Fruit fly (Drosophila melanogaster) whole organism, adult: ENCODE results near the gene CG13639.

ENCODE experiments used
- CG11617 ChIP-seq: fragments of 200-800 bp; sonication (Bioruptor generic); optimal IDR thresholded peaks from 2 replicates; lab custom pipeline; 2017; ENCODE audit warnings: mild to moderate bottlenecking, missing biosample characterization, missing genetic modification reagents, missing genetic modification characterization
- CG12768 ChIP-seq: fragments of 200-800 bp; sonication (Bioruptor generic); optimal IDR thresholded peaks from 2 replicates; lab custom pipeline; 2017; ENCODE audit warnings: missing biosample characterization, missing genetic modification characterization, mild to moderate bottlenecking, moderate library complexity, missing genetic modification reagents
- CG14711 ChIP-seq: fragments of 200-800 bp; sonication (Bioruptor generic); optimal IDR thresholded peaks from 2 replicates; lab custom pipeline; 2018; ENCODE audit warnings: missing biosample characterization, mild to moderate bottlenecking, missing genetic modification characterization, moderate library complexity
- CG1620 ChIP-seq: fragments of 200-800 bp; sonication (Bioruptor generic); optimal IDR thresholded peaks from 2 replicates; lab custom pipeline; 2016; ENCODE audit warnings: missing biosample characterization, missing genetic modification characterization
- CG33017 ChIP-seq: fragments of 200-800 bp; sonication (Bioruptor generic); optimal IDR thresholded peaks from 2 replicates; lab custom pipeline; 2018; ENCODE audit warnings: missing biosample characterization, mild to moderate bottlenecking, missing genetic modification characterization, moderate library complexity
- CG5204 ChIP-seq: fragments of 200-800 bp; sonication (Bioruptor generic); optimal IDR thresholded peaks from 2 replicates; lab custom pipeline; 2016; ENCODE audit warnings: missing biosample characterization, missing genetic modification characterization
- CG7045 ChIP-seq: fragments of 200-800 bp; sonication (Bioruptor generic); optimal IDR thresholded peaks from 2 replicates; lab custom pipeline; 2017; ENCODE audit warnings: missing biosample characterization, mild to moderate bottlenecking, missing genetic modification characterization
- CG7101 ChIP-seq: fragments of 200-800 bp; sonication (Bioruptor generic); optimal IDR thresholded peaks from 2 replicates; lab custom pipeline; 2018; ENCODE audit warnings: missing biosample characterization, mild to moderate bottlenecking, missing genetic modification characterization, moderate library complexity
- Clk ChIP-seq: fragments of 200-800 bp; sonication (Bioruptor generic); optimal IDR thresholded peaks from 2 replicates; lab custom pipeline; 2017; ENCODE audit warnings: missing biosample characterization, missing genetic modification characterization
- Crg-1 ChIP-seq: fragments of 200-800 bp; sonication (Bioruptor generic); optimal IDR thresholded peaks from 2 replicates; lab custom pipeline; 2016; ENCODE audit warnings: missing biosample characterization, missing genetic modification characterization
- Hr96 ChIP-seq: fragments of 200-800 bp; sonication (Bioruptor generic); optimal IDR thresholded peaks from 2 replicates; lab custom pipeline; 2016; ENCODE audit warnings: missing biosample characterization, missing genetic modification characterization
- Mnt ChIP-seq: fragments of 200-800 bp; sonication (Bioruptor generic); optimal IDR thresholded peaks from 2 replicates; lab custom pipeline; 2016; ENCODE audit warnings: missing biosample characterization, mild to moderate bottlenecking, missing genetic modification characterization
- bab1 ChIP-seq: fragments of 200-800 bp; sonication (Bioruptor generic); optimal IDR thresholded peaks from 3 replicates; lab custom pipeline; 2019; ENCODE audit warnings: missing biosample characterization, mild to moderate bottlenecking, missing genetic modification characterization, moderate library complexity
- cic ChIP-seq: fragments of 200-800 bp; sonication (Bioruptor generic); optimal IDR thresholded peaks from 2 replicates; lab custom pipeline; 2017; ENCODE audit warnings: missing biosample characterization, mild to moderate bottlenecking, missing genetic modification characterization, moderate library complexity
- cnc ChIP-seq, 2 experiments: fragments of >200 bp; optimal IDR thresholded peaks; 2 replicates each; lab custom pipeline; 2017
- kay ChIP-seq: fragments of 200-800 bp; sonication (Bioruptor generic); peaks from one replicate; lab custom pipeline; 2016; ENCODE audit warnings: missing biosample characterization, missing genetic modification characterization, borderline replicate concordance
- ovo ChIP-seq: fragments of 200-800 bp; sonication (Bioruptor generic); optimal IDR thresholded peaks from 2 replicates; lab custom pipeline; 2016; ENCODE audit warnings: missing biosample characterization, missing genetic modification characterization
- pad ChIP-seq: fragments of 200-800 bp; sonication (Bioruptor generic); optimal IDR thresholded peaks from 3 replicates; lab custom pipeline; 2017; ENCODE audit warnings: missing biosample characterization, missing genetic modification characterization, mild to moderate bottlenecking, moderate library complexity, missing genetic modification reagents
- tj ChIP-seq: fragments of 200-800 bp; sonication (Bioruptor generic); optimal IDR thresholded peaks from 3 replicates; lab custom pipeline; 2017; ENCODE audit warnings: missing biosample characterization, mild to moderate bottlenecking, missing genetic modification characterization, moderate library complexity
- toe ChIP-seq: fragments of 200-800 bp; sonication (Bioruptor generic); optimal IDR thresholded peaks from 2 replicates; lab custom pipeline; 2016; ENCODE audit warnings: missing biosample characterization, missing genetic modification characterization

Gene CG13639

DNA sequence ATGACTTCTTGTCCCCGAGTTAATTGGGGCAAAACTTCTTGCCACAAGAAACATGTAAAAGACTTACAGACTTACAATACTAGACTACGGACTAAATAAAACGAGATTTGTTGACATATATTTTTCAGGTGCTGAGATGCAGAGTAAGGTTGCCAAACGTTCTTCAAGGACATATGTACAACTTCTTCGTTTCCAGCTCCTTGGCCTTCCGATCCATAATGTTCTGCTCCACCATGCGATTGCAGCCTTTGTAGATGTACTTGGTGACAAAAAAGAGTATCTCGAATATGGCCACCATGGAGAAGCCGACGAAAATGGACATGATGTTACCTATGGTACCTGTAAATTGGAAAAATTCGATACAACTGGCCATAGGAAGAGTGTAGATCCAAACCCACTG, 2.7 kb downstream of the CG13639 start, which contains the start of gene CAH4:
Gene CAH4 (minus strand): TSS at position 101 of the 400 bp plus-strand sequence.
- TF ChIP-seq CG33017 (tag; lab: Kevin White, UChicago) (no peak), cnc (optimal IDR thresholded peaks at IDR 0.05; lab: Kevin White, UChicago) (no peak), Clk (GFP tag; lab: Kevin White, UChicago) (no peak), Crg-1 (GFP tag; lab: Kevin White, UChicago) (no peak)

DNA sequence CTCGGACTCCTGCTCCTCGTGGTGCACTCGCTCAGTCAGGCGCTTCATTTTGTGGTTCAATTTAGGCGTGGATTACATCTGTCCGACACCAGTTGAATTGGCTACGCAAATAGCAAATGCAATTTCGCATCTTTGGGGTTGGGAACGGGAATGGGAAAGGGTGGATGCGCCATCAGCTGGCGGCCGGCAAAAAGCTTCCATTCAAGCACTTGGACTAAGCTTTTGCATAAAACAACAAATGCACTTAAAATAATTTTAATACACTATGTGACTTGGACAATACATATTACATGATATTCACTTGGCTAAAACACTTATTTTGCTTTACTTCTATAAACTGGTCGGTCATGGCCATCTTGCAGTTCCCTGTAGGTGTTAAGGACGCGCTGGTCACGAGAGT, 4.0 kb downstream of the CG13639 start, which contains the start of gene HDAC11:
Gene HDAC11 (minus strand): TSS at position 101 of the 400 bp plus-strand sequence.
- TF ChIP-seq CG5204 (GFP tag; lab: Kevin White, UChicago) = no peak
- no peak for TF ChIP-seq tj (GFP tag; lab: Kevin White, UChicago)
- TF ChIP-seq CG7101 (tag; lab: Kevin White, UChicago) = no peak

DNA sequence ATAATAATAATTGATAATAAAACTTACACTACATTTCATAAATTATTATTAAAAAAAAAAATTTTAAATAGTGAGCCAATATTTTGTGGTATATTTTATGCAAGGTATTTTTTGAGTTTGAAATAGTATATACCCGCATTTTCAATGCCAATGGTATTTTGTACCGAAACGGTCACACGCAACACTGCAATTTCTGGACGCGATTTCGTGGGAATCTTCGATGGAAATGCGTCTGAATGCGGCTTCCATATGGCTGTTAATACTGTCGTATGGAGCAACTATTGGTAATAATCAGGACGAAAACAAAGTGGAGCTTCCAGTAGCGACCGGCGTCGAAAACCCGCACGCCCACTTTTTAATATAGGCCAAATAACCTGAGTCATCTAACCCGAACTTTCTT, 8.7 kb downstream of the CG13639 start, which contains the start of gene Nct:
Gene Nct (plus strand): TSS at position 173 of the 400 bp plus-strand sequence.
- TF ChIP-seq Clk (GFP tag; lab: Kevin White, UChicago) = no peak
- TF ChIP-seq ovo = no peak
- TF ChIP-seq pad (GFP tag; lab: Kevin White, UChicago) = no peak
- TF ChIP-seq CG7045 = no peak
- TF ChIP-seq cnc (optimal IDR thresholded peaks at IDR 0.05; lab: Kevin White, UChicago) = peak in 1 of 2 experiments; percentile 28
- no peak for TF ChIP-seq CG11617 (GFP tag; lab: Kevin White, UChicago)

DNA sequence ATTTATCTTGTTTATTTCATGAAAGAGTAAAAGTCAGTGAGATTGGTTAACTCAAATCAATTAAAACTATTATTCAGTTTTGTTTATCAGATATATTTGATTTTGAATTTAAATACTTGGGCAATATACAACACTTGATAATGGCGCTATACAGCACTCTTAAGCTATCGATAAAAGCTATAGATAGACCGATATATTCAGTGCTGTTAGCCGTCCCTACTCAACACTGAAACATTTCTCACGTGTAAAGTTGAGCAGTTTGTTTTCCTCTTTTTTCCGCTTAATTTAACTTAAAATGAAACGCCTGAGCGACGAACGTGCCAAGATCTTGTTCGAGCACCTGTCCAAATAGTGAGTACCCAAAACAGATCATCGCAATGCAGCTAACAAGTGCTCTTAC, 9.7 kb downstream of the CG13639 start, which contains the start of gene CG7006:
Gene CG7006 (plus strand): TSS at position 208 of the 400 bp plus-strand sequence.
- TF ChIP-seq toe (GFP tag; lab: Kevin White, UChicago) (peak; percentile 80), Crg-1 (GFP tag; lab: Kevin White, UChicago) (peak; percentile 98), ovo (peak; percentile 72), CG12768 (GFP tag; lab: Kevin White, UChicago) (peak; percentile 79), pad (GFP tag; lab: Kevin White, UChicago) (peak; percentile 88), CG14711 (tag; lab: Kevin White, UChicago) (peak; percentile 77), CG7101 (tag; lab: Kevin White, UChicago) (peak; percentile 91), CG11617 (GFP tag; lab: Kevin White, UChicago) (peak; percentile 41), CG5204 (GFP tag; lab: Kevin White, UChicago) (peak; percentile 77), CG7045 (peak; percentile 71), kay (GFP tag; lab: Kevin White, UChicago) (no peak), Hr96 (peak; percentile 76), CG1620 (GFP tag; lab: Kevin White, UChicago) (peak; percentile 97), Mnt (peak; percentile 97), cnc (optimal IDR thresholded peaks at IDR 0.05; lab: Kevin White, UChicago) (no peak), tj (GFP tag; lab: Kevin White, UChicago) (no peak), CG33017 (tag; lab: Kevin White, UChicago) (peak; percentile 60), cic (GFP tag; lab: Kevin White, UChicago) (peak; percentile 43), Clk (GFP tag; lab: Kevin White, UChicago) (peak; percentile 67), bab1 (GFP tag; lab: Kevin White, UChicago) (peak; percentile 75)

DNA sequence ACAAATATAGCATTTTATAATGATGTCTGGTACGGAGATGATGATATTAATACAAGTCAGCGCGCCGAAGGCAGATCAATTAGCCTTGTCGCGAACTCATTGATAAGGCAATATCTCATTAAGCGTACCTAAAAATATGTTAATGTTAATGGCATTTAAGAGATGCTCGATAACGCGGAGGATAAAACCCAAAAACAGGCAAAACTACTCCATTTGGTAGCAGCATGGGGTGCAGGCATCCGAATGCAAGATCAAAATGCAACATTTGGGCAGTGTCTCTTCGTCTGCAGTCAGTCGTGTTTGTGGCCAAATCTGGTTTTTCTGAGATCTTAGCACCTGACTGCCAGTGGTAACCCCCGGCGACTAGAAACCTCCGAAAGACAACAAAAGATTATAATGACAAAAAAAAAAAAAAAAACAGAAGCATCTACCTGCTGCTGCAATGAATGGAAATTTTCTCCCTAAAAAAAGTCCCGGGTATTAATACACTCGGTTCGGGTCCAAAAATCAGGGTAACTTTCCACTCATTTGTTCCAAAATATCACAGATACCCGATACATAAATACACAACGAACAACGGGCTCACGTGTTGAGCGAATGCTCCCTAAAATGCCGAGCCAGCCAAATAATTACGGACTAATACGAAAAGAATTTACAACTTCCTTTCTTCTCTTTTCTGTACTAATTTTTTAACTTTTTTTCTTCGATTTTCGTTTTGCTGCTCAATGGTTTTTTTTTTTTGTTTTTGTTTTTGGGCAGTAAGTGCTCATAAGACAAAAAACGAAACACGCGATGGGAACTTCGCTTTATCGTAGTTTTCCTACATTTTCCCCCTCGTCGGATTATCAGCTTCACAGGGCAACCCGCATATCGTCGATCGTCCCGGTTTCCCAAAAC, 14.0 kb downstream of the CG13639 start:
- TF ChIP-seq pad (GFP tag; lab: Kevin White, UChicago) = no peak
- TF ChIP-seq tj (GFP tag; lab: Kevin White, UChicago) = peak; percentile 84
- no peak for TF ChIP-seq CG7101 (tag; lab: Kevin White, UChicago)

DNA sequence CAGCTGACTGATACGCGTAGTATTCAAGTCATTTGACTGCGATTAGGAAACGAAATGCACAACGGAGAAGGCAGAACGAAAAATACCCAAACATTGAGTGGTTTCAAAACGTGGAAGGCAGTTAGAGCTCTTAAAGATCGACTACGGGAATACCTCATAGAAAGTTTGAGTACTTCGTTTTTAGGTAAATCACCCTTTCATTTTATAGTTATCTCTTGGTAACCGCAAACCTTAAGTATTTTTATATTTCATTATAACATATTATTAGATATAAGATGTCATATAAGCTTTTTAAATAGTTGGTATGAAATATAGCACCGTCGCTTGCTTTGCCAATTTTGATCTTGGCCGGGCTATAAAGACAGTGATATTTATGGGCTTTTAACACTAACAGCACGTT, 15.0 kb downstream of the CG13639 start:
- TF ChIP-seq kay (GFP tag; lab: Kevin White, UChicago) (no peak), Clk (GFP tag; lab: Kevin White, UChicago) (no peak), pad (GFP tag; lab: Kevin White, UChicago) (no peak), toe (GFP tag; lab: Kevin White, UChicago) (no peak), CG7101 (tag; lab: Kevin White, UChicago) (no peak), Mnt (no peak), CG5204 (GFP tag; lab: Kevin White, UChicago) (no peak), CG7045 (no peak)

DNA sequence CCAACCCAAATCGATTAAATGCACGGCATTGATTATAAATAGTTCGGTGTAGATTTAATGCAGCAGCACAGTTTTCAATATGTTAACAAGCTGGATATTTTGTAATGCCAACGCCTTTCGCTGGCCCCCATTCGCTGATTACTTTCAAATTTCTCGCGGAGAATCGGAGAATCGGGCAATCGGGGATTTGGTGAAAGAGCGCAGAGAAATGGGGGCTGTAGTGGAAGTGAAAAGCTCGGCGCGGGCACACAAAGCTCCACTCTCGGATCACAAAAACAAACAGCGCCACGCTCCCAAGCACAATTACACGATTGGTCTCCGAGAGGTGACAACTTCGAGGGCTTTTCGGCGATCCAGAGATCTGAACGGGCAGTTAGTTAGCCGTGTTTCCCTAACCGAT, 18.5 kb downstream of the CG13639 start, which contains the start of gene Esp:
Gene Esp (plus strand): TSS at position 301 of the 400 bp plus-strand sequence.
- TF ChIP-seq Clk (GFP tag; lab: Kevin White, UChicago) (no peak), CG5204 (GFP tag; lab: Kevin White, UChicago) (no peak), ovo (no peak), CG1620 (GFP tag; lab: Kevin White, UChicago) (no peak), CG11617 (GFP tag; lab: Kevin White, UChicago) (no peak), tj (GFP tag; lab: Kevin White, UChicago) (no peak), kay (GFP tag; lab: Kevin White, UChicago) (no peak), Crg-1 (GFP tag; lab: Kevin White, UChicago) (no peak), toe (GFP tag; lab: Kevin White, UChicago) (no peak), Mnt (no peak), cnc (optimal IDR thresholded peaks at IDR 0.05; lab: Kevin White, UChicago) (no peak)
